Fruit fly (Drosophila melanogaster) whole organism, embryonic: ENCODE results near the gene Polr2I.

Experiments
- Ada2b ChIP-seq: fragments of 200-800 bp; sonication (Bioruptor generic); IDR thresholded peaks from 2 replicates; pipeline ENCODE4 v1.3.6; 2022; ENCODE audit warnings: missing biosample characterization, missing genetic modification characterization
- Atf3 ChIP-seq: fragments of 200-800 bp; sonication (Bioruptor generic); optimal IDR thresholded peaks from 3 replicates; lab custom pipeline; 2016; ENCODE audit warnings: missing biosample characterization, missing genetic modification characterization
- Awh ChIP-seq: fragments of 200-800 bp; sonication (Bioruptor generic); IDR thresholded peaks from 2 replicates; pipeline ENCODE4, ENCODE4 v1.3.6; 2022; ENCODE audit warnings: missing biosample characterization, missing genetic modification characterization
- CG10209 ChIP-seq: fragments of 200-800 bp; sonication (Bioruptor generic); optimal IDR thresholded peaks from 3 replicates; lab custom pipeline; 2017; ENCODE audit warnings: missing biosample characterization, mild to moderate bottlenecking, missing genetic modification characterization, missing genetic modification reagents
- CG11247 ChIP-seq: fragments of 200-800 bp; sonication (Bioruptor generic); IDR thresholded peaks from 2 replicates; pipeline ENCODE4 v1.3.6; 2022; ENCODE audit warnings: missing biosample characterization, missing genetic modification characterization
- CG11723 ChIP-seq: fragments of 200-800 bp; sonication (Bioruptor generic); optimal IDR thresholded peaks from 2 replicates; lab custom pipeline; 2017; ENCODE audit warnings: missing biosample characterization, mild to moderate bottlenecking, missing genetic modification characterization
- CG12391 ChIP-seq: fragments of 200-800 bp; sonication (Bioruptor generic); optimal IDR thresholded peaks from 3 replicates; lab custom pipeline; 2018; ENCODE audit warnings: missing biosample characterization, mild to moderate bottlenecking, missing genetic modification characterization, moderate library complexity
- CG13296 ChIP-seq: fragments of 200-800 bp; sonication (Bioruptor generic); optimal IDR thresholded peaks from 3 replicates; lab custom pipeline; 2018; ENCODE audit warnings: missing biosample characterization, mild to moderate bottlenecking, missing genetic modification characterization
- CG14050 ChIP-seq: fragments of 200-800 bp; sonication (Bioruptor generic); IDR thresholded peaks from 3 replicates; pipeline ENCODE4 v1.3.6; 2022; ENCODE audit warnings: missing biosample characterization, missing genetic modification characterization
- CG14667 ChIP-seq: fragments of 200-800 bp; sonication (Bioruptor generic); IDR thresholded peaks from 2 replicates; pipeline ENCODE4 v1.3.6; 2022; ENCODE audit warnings: missing biosample characterization, missing genetic modification characterization
- CG14965 ChIP-seq: fragments of 200-800 bp; sonication (Bioruptor generic); optimal IDR thresholded peaks from 2 replicates; lab custom pipeline; 2016; ENCODE audit warnings: missing biosample characterization, missing genetic modification characterization, borderline replicate concordance
- CG15479 ChIP-seq: fragments of 200-800 bp; sonication (Bioruptor generic); optimal IDR thresholded peaks from 3 replicates; lab custom pipeline; 2019; ENCODE audit warnings: missing biosample characterization, mild to moderate bottlenecking, missing genetic modification characterization, moderate library complexity
- CG16779 ChIP-seq: fragments of 200-800 bp; sonication (Bioruptor generic); IDR thresholded peaks from 2 replicates; pipeline ENCODE4 v1.3.6; 2022; ENCODE audit warnings: missing biosample characterization, missing genetic modification characterization
- CG16813 ChIP-seq: fragments of 200-800 bp; sonication (Bioruptor generic); IDR thresholded peaks from 3 replicates; pipeline ENCODE4 v1.3.6; 2022; ENCODE audit warnings: missing biosample characterization, missing genetic modification characterization; ENCODE audit not compliant: partially characterized antibody
- CG18262 ChIP-seq: fragments of 200-800 bp; optimal IDR thresholded peaks from 3 replicates; lab custom pipeline; 2019; ENCODE audit warnings: missing biosample characterization, mild to moderate bottlenecking, missing genetic modification characterization, moderate library complexity
- CG18599 ChIP-seq: fragments of 200-800 bp; sonication (Bioruptor generic); optimal IDR thresholded peaks from 3 replicates; lab custom pipeline; 2017; ENCODE audit warnings: missing biosample characterization, missing genetic modification characterization, mild to moderate bottlenecking, moderate library complexity, missing genetic modification reagents
- CG2129 ChIP-seq: fragments of 200-800 bp; sonication (Bioruptor generic); IDR thresholded peaks from 2 replicates; pipeline ENCODE4 v1.3.6; 2022; ENCODE audit warnings: missing biosample characterization, missing genetic modification characterization; ENCODE audit not compliant: partially characterized antibody
- CG32772 ChIP-seq: fragments of 200-800 bp; sonication (Bioruptor generic); IDR thresholded peaks from 2 replicates; pipeline ENCODE4 v1.3.6; 2022; ENCODE audit warnings: missing biosample characterization, missing genetic modification characterization
- CG5180 ChIP-seq: fragments of 200-800 bp; sonication (Bioruptor generic); optimal IDR thresholded peaks from 3 replicates; lab custom pipeline; 2017; ENCODE audit warnings: missing biosample characterization, missing genetic modification characterization, mild to moderate bottlenecking, moderate library complexity, missing genetic modification reagents
- CG6765 ChIP-seq: fragments of 200-800 bp; sonication (Bioruptor generic); optimal IDR thresholded peaks from 3 replicates; lab custom pipeline; 2017; ENCODE audit warnings: missing biosample characterization, mild to moderate bottlenecking, missing genetic modification characterization
- CG8478 ChIP-seq: fragments of >200 bp; optimal IDR thresholded peaks from 2 replicates; lab custom pipeline; 2018
- CG9437 ChIP-seq: fragments of 200-800 bp; sonication (Bioruptor generic); optimal IDR thresholded peaks from 2 replicates; lab custom pipeline; 2018; ENCODE audit warnings: missing biosample characterization, mild to moderate bottlenecking, missing genetic modification characterization
- CG9817 ChIP-seq: fragments of 200-800 bp; sonication (Bioruptor generic); optimal IDR thresholded peaks from 2 replicates; lab custom pipeline; 2018; ENCODE audit warnings: missing biosample characterization, mild to moderate bottlenecking, missing genetic modification characterization, moderate library complexity
- Dfd ChIP-seq, 2 experiments: fragments of >200 bp; optimal IDR thresholded peaks; 2 replicates each; lab custom pipeline; 2017; ENCODE audit warnings: missing biosample characterization in 2 of 2, missing genetic modification characterization in 2 of 2
- ERR ChIP-seq: fragments of 200-800 bp; sonication (Bioruptor generic); optimal IDR thresholded peaks from 2 replicates; lab custom pipeline; 2016; ENCODE audit warnings: missing biosample characterization, missing genetic modification characterization
- Hr39 ChIP-seq: fragments of >200 bp; optimal IDR thresholded peaks from 2 replicates; lab custom pipeline; 2017
- Hr78 ChIP-seq, 2 experiments: fragments of 200-800 bp in 1 of 2; fragments of >200 bp in 1 of 2; sonication (Bioruptor generic) in 1 of 2; optimal IDR thresholded peaks; 2 replicates each; lab custom pipeline; 2017 to 2019; ENCODE audit warnings: missing biosample characterization in 2 of 2, missing genetic modification characterization in 2 of 2, mild to moderate bottlenecking in 1 of 2, moderate library complexity in 1 of 2
- Hsf ChIP-seq: fragments of 200-800 bp; sonication (Bioruptor generic); optimal IDR thresholded peaks from 3 replicates; lab custom pipeline; 2016; ENCODE audit warnings: missing biosample characterization, missing genetic modification characterization
- Nf-YB ChIP-seq: fragments of 200-800 bp; sonication (Bioruptor generic); optimal IDR thresholded peaks from 3 replicates; lab custom pipeline; 2019; ENCODE audit warnings: missing biosample characterization, mild to moderate bottlenecking, missing genetic modification characterization, moderate library complexity
- NfI ChIP-seq: fragments of 200-800 bp; sonication (Bioruptor generic); optimal IDR thresholded peaks from 3 replicates; lab custom pipeline; 2018; ENCODE audit warnings: missing biosample characterization, mild to moderate bottlenecking, missing genetic modification characterization, moderate library complexity
- Opbp ChIP-seq: fragments of 200-800 bp; sonication (Bioruptor generic); IDR thresholded peaks from 3 replicates; pipeline ENCODE4 v1.3.6; 2022; ENCODE audit warnings: missing biosample characterization, missing genetic modification characterization; ENCODE audit not compliant: partially characterized antibody
- Six4 ChIP-seq: fragments of 200-800 bp; sonication (Bioruptor generic); optimal IDR thresholded peaks from 2 replicates; lab custom pipeline; 2016; ENCODE audit warnings: missing biosample characterization, missing genetic modification characterization
- ac ChIP-seq: fragments of 200-800 bp; sonication (Bioruptor generic); optimal IDR thresholded peaks from 3 replicates; lab custom pipeline; 2017; ENCODE audit warnings: missing biosample characterization, mild to moderate bottlenecking, missing genetic modification characterization
- bowl ChIP-seq: fragments of 200-800 bp; sonication (Bioruptor generic); IDR thresholded peaks from 2 replicates; pipeline ENCODE4 v1.3.6; 2022; ENCODE audit warnings: missing biosample characterization, missing genetic modification characterization
- br ChIP-seq: fragments of >200 bp; optimal IDR thresholded peaks from 2 replicates; lab custom pipeline; 2017
- cad ChIP-seq: fragments of >200 bp; optimal IDR thresholded peaks from 2 replicates; lab custom pipeline; 2017; ENCODE audit warnings: missing biosample characterization, missing genetic modification characterization
- cg ChIP-seq: fragments of 200-800 bp; sonication (Bioruptor generic); optimal IDR thresholded peaks from 3 replicates; lab custom pipeline; 2019; ENCODE audit warnings: missing biosample characterization, mild to moderate bottlenecking, missing genetic modification characterization, moderate library complexity
- chinmo ChIP-seq: fragments of 200-800 bp; sonication (Bioruptor generic); IDR thresholded peaks from 4 replicates; pipeline ENCODE4 v1.3.6; 2022; ENCODE audit warnings: missing biosample characterization, missing genetic modification characterization; ENCODE audit not compliant: partially characterized antibody
- ewg ChIP-seq: fragments of 200-800 bp; sonication (Bioruptor generic); optimal IDR thresholded peaks from 3 replicates; lab custom pipeline; 2017; ENCODE audit warnings: mild to moderate bottlenecking, missing biosample characterization, missing genetic modification reagents, missing genetic modification characterization
- fu2 ChIP-seq: fragments of 200-800 bp; sonication (Bioruptor generic); optimal IDR thresholded peaks from 2 replicates; lab custom pipeline; 2016; ENCODE audit warnings: missing biosample characterization, missing genetic modification characterization
- gfzf ChIP-seq: fragments of 200-800 bp; sonication (Bioruptor generic); optimal IDR thresholded peaks from 2 replicates; lab custom pipeline; 2016; ENCODE audit warnings: missing biosample characterization, mild to moderate bottlenecking, missing genetic modification characterization, moderate library complexity
- hb ChIP-seq: fragments of 200-800 bp; sonication (Bioruptor generic); IDR thresholded peaks from 3 replicates; pipeline ENCODE4 v1.3.6; 2022; ENCODE audit warnings: missing biosample characterization, missing genetic modification characterization; ENCODE audit not compliant: partially characterized antibody
- inv ChIP-seq: fragments of 200-800 bp; sonication (Bioruptor generic); IDR thresholded peaks from 2 replicates; pipeline ENCODE4 v1.3.6; 2022; ENCODE audit warnings: missing biosample characterization, missing genetic modification characterization; ENCODE audit not compliant: partially characterized antibody
- jing ChIP-seq: fragments of 200-800 bp; sonication (Bioruptor generic); optimal IDR thresholded peaks from 2 replicates; lab custom pipeline; 2018; ENCODE audit warnings: missing biosample characterization, mild to moderate bottlenecking, missing genetic modification characterization
- nerfin-2 ChIP-seq: fragments of 200-800 bp; sonication (Bioruptor generic); IDR thresholded peaks from 2 replicates; pipeline ENCODE4 v1.3.6; 2022; ENCODE audit warnings: missing biosample characterization, missing genetic modification characterization; ENCODE audit not compliant: partially characterized antibody
- psq ChIP-seq: fragments of 200-800 bp; sonication (Bioruptor generic); optimal IDR thresholded peaks from 2 replicates; lab custom pipeline; 2017; ENCODE audit warnings: missing biosample characterization, missing genetic modification characterization
- repo ChIP-seq: fragments of 200-800 bp; sonication (Bioruptor generic); optimal IDR thresholded peaks from 2 replicates; lab custom pipeline; 2016; ENCODE audit warnings: missing biosample characterization, missing genetic modification characterization
- schlank ChIP-seq: fragments of 200-800 bp; sonication (Bioruptor generic); optimal IDR thresholded peaks from 2 replicates; lab custom pipeline; 2018; ENCODE audit warnings: missing biosample characterization, mild to moderate bottlenecking, missing genetic modification characterization
- sqz ChIP-seq: fragments of 200-800 bp; sonication (Bioruptor generic); optimal IDR thresholded peaks from 3 replicates; lab custom pipeline; 2018; ENCODE audit warnings: missing biosample characterization, mild to moderate bottlenecking, missing genetic modification characterization
- trh ChIP-seq: fragments of 200-800 bp; sonication (Bioruptor generic); optimal IDR thresholded peaks from 2 replicates; lab custom pipeline; 2016; ENCODE audit warnings: missing biosample characterization, missing genetic modification characterization
- wor ChIP-seq: fragments of 200-800 bp; sonication (Bioruptor generic); IDR thresholded peaks from 2 replicates; pipeline ENCODE4 v1.3.6; 2022; ENCODE audit warnings: missing biosample characterization, missing genetic modification characterization
- yki ChIP-seq: fragments of >200 bp; optimal IDR thresholded peaks from 3 replicates; lab custom pipeline; 2018

Polr2I gene

dm6 chr3R:14308801-14309217 lies at the start of gene Polr2I:
Gene Polr2I (plus strand): TSS chr3R:14309089.
- TF ChIP-seq Dfd (GFP tag; optimal IDR thresholded peaks at IDR 0.05; lab: Kevin White, UChicago) = no peak
- TF ChIP-seq nerfin-2 (GFP tag; lab: Robert Waterston, UW) = no peak
- no peak for TF ChIP-seq CG14050 (GFP tag; lab: Robert Waterston, UW)
- TF ChIP-seq cg (GFP tag; lab: Kevin White, UChicago) = no peak
- TF ChIP-seq CG11247 (GFP tag; lab: Robert Waterston, UW) = no peak
- TF ChIP-seq Nf-YB (GFP tag; lab: Kevin White, UChicago) = no peak
- peak; percentile 50 for TF ChIP-seq CG18262 (tag; lab: Kevin White, UChicago)
- TF ChIP-seq jing = no peak
- TF ChIP-seq NfI (GFP tag; lab: Kevin White, UChicago) = peak; percentile 19
- no peak for TF ChIP-seq inv (GFP tag; lab: Robert Waterston, UW)
- TF ChIP-seq CG15479 (GFP tag; lab: Kevin White, UChicago) = no peak
- no peak for TF ChIP-seq Opbp
- TF ChIP-seq CG18599 (GFP tag; lab: Kevin White, UChicago) = no peak
- peak; percentile 62 for TF ChIP-seq gfzf (GFP tag; lab: Kevin White, UChicago)
- TF ChIP-seq ac = no peak
- no peak for TF ChIP-seq Six4 (GFP tag; lab: Kevin White, UChicago)
- TF ChIP-seq chinmo (GFP tag; lab: Robert Waterston, UW) = 0 out of 4 replicates have a peak, but pooled peaks have one; percentile 23
- no peak for TF ChIP-seq CG32772
- no peak for TF ChIP-seq bowl (GFP tag; lab: Robert Waterston, UW)
- TF ChIP-seq CG10209 (GFP tag; lab: Kevin White, UChicago) = peak; percentile 40
- TF ChIP-seq trh (GFP tag; lab: Kevin White, UChicago) = no peak
- no peak for TF ChIP-seq cad
- TF ChIP-seq Hsf (GFP tag; lab: Kevin White, UChicago) = peak; percentile 13
- TF ChIP-seq CG12391 (tag; lab: Kevin White, UChicago) = peak; percentile 60
- no peak for TF ChIP-seq wor (GFP tag; lab: Robert Waterston, UW)
- no peak for TF ChIP-seq Atf3 (GFP tag; lab: Kevin White, UChicago)
- TF ChIP-seq CG14667 (GFP tag; lab: Robert Waterston, UW) = no peak
- TF ChIP-seq CG16779 (GFP tag; lab: Robert Waterston, UW) = no peak
- no peak for TF ChIP-seq br (lab: Kevin White, UChicago)
- TF ChIP-seq fu2 (GFP tag; lab: Kevin White, UChicago) = no peak
- TF ChIP-seq hb (GFP tag; lab: Robert Waterston, UW) = no peak
- TF ChIP-seq repo (GFP tag; lab: Kevin White, UChicago) = no peak
- no peak for TF ChIP-seq CG13296 (GFP tag; lab: Kevin White, UChicago)
- TF ChIP-seq ewg (GFP tag; lab: Kevin White, UChicago) = no peak
- peak; percentile 28 for TF ChIP-seq CG9437 (GFP tag; lab: Kevin White, UChicago)
- peak; percentile 48 for TF ChIP-seq CG9817 (tag; lab: Kevin White, UChicago)
- TF ChIP-seq sqz = no peak
- TF ChIP-seq Hr39 (lab: Kevin White, UChicago) = no peak
- TF ChIP-seq ERR (GFP tag; lab: Kevin White, UChicago) = no peak
- no peak for TF ChIP-seq Ada2b (GFP tag; lab: Robert Waterston, UW)
- no peak for TF ChIP-seq CG6765 (GFP tag; lab: Kevin White, UChicago)
- no peak for TF ChIP-seq Awh (GFP tag; lab: Robert Waterston, UW)
- no peak for TF ChIP-seq CG11723 (GFP tag; lab: Kevin White, UChicago)
- no peak for TF ChIP-seq CG2129 (GFP tag; lab: Robert Waterston, UW)
- no peak for TF ChIP-seq CG16813 (GFP tag; lab: Robert Waterston, UW)
- TF ChIP-seq CG8478 (lab: Kevin White, UChicago) = no peak
- TF ChIP-seq Hr78 (GFP tag; optimal IDR thresholded peaks at IDR 0.05; lab: Kevin White, UChicago) = no peak
- no peak for TF ChIP-seq CG5180 (GFP tag; lab: Kevin White, UChicago)
- TF ChIP-seq psq (GFP tag; lab: Kevin White, UChicago) = no peak
- no peak for TF ChIP-seq yki (lab: Kevin White, UChicago)
- TF ChIP-seq CG14965 (GFP tag; lab: Kevin White, UChicago) = no peak
- TF ChIP-seq schlank = no peak
